Fruit fly (Drosophila melanogaster): ENCODE data around the gene Sugb.

The Sugb gene

dm6 chr3L:11703579-11703978, 19.8 kb downstream of the Sugb start (continued):
- TF ChIP-seq CG9876 (GFP tag; optimal IDR thresholded peaks at IDR 0.05) (no peak), bsh (GFP tag; optimal IDR thresholded peaks at IDR 0.05) (no peak), Hr78 (GFP tag; optimal IDR thresholded peaks at IDR 0.05) (peak in 1 of 2 experiments; percentile 18), crol (GFP tag; IDR thresholded peaks at IDR 0.05) (peak; percentile 26; the same call in 1 of the 2 replicates), NC2β (GFP tag; optimal IDR thresholded peaks at IDR 0.05) (no peak), tap (tag; optimal IDR thresholded peaks at IDR 0.05) (no peak), CG9215 (GFP tag; IDR thresholded peaks at IDR 0.05) (no peak), CG2712 (tag; optimal IDR thresholded peaks at IDR 0.05) (no peak), tup (GFP tag; optimal IDR thresholded peaks at IDR 0.05) (no peak), ase (GFP tag; IDR thresholded peaks at IDR 0.05) (no peak), CG17385 (GFP tag; optimal IDR thresholded peaks at IDR 0.05) (no peak), chif (GFP tag; optimal IDR thresholded peaks at IDR 0.05) (no peak), CG14860 (GFP tag; IDR thresholded peaks at IDR 0.05; ENCODE audit: partially characterized antibody) (no peak), Med (GFP tag) (peak; percentile 61), CG6689 (GFP tag; IDR thresholded peaks at IDR 0.05) (no peak), NK7.1 (GFP tag; optimal IDR thresholded peaks at IDR 0.05) (no peak), Ets65A (GFP tag) (no peak), Lhr (GFP tag; optimal IDR thresholded peaks at IDR 0.05) (no peak), CG2129 (GFP tag; IDR thresholded peaks at IDR 0.05; ENCODE audit: partially characterized antibody) (no peak), phol (tag; optimal IDR thresholded peaks at IDR 0.05) (no peak), twi (tag; optimal IDR thresholded peaks at IDR 0.05) (peak; percentile 32), croc (GFP tag; conservative IDR thresholded peaks at IDR 0.05) (no peak), nau (GFP tag; optimal IDR thresholded peaks at IDR 0.05) (peak; percentile 38), CG9932 (GFP tag; IDR thresholded peaks at IDR 0.05) (no peak), Spps (tag; optimal IDR thresholded peaks at IDR 0.05) (no peak), ara (GFP tag; IDR thresholded peaks at IDR 0.05) (no peak), cg (GFP tag; optimal IDR thresholded peaks at IDR 0.05) (no peak), Doc3 (GFP tag; IDR thresholded peaks at IDR 0.05; ENCODE audit: partially characterized antibody) (no peak), vvl (GFP tag; IDR thresholded peaks at IDR 0.05) (peak; percentile 19; the same call in 1 of the 2 replicates), Camta (GFP tag; optimal IDR thresholded peaks at IDR 0.05) (no peak), CG1792 (GFP tag; optimal IDR thresholded peaks at IDR 0.05) (no peak), zfh1 (GFP tag; IDR thresholded peaks at IDR 0.05) (0 out of 3 replicates have a peak, but pooled peaks have one; percentile 25), CG10959 (GFP tag; IDR thresholded peaks at IDR 0.05) (no peak), ssp (GFP tag; IDR thresholded peaks at IDR 0.05) (no peak), CG4282 (GFP tag; optimal IDR thresholded peaks at IDR 0.05) (no peak)

- peak; percentile 65 for TF ChIP-seq CG11696 (GFP tag; IDR thresholded peaks at IDR 0.05)
- no peak for TF ChIP-seq Ptx1 (GFP tag; IDR thresholded peaks at IDR 0.05)
- TF ChIP-seq zfh1 (GFP tag; IDR thresholded peaks at IDR 0.05), result no peak
- TF ChIP-seq CG9437 (GFP tag; optimal IDR thresholded peaks at IDR 0.05), result no peak
- no peak for TF ChIP-seq CG6791 (GFP tag; IDR thresholded peaks at IDR 0.05; ENCODE audit: partially characterized antibody)
- TF ChIP-seq Eip74EF (GFP tag; optimal IDR thresholded peaks at IDR 0.05), result peak in 1 of 2 experiments; percentile 50
- peak; percentile 3 for TF ChIP-seq CG15514 (GFP tag; optimal IDR thresholded peaks at IDR 0.05)
- TF ChIP-seq row (GFP tag; IDR thresholded peaks at IDR 0.05), result peak; percentile 8; the same call in 1 of the 3 replicates
- TF ChIP-seq az2 (GFP tag; optimal IDR thresholded peaks at IDR 0.05), result no peak
- TF ChIP-seq Pdp1 (GFP tag; optimal IDR thresholded peaks at IDR 0.05), result peak in 1 of 2 experiments; percentile 92
- no peak for TF ChIP-seq tll (GFP tag; optimal IDR thresholded peaks at IDR 0.05)
- no peak for TF ChIP-seq knrl (GFP tag; IDR thresholded peaks at IDR 0.05; ENCODE audit: partially characterized antibody)
These were observed 21.2 kb downstream of the Sugb start for dm6 chr3L:11704902-11705546.

All from whole organism, embryonic.